Worm (Caenorhabditis elegans) whole organism, young adult: ENCODE results near the gene srg-69.

ENCODE experiments used
- ekl-4 ChIP-seq: fragments of 200-800 bp; sonication (Bioruptor generic); IDR thresholded peaks from 2 replicates; pipeline ENCODE4 v1.3.6; 2022; ENCODE audit warnings: missing genetic modification reagents, missing genetic modification characterization, missing compliant biosample characterization
- hlh-12 ChIP-seq: sonication (generic microtip); optimal IDR thresholded peaks from 2 replicates; lab custom pipeline; 2016; ENCODE audit warnings: missing genetic modification characterization, missing compliant biosample characterization
- pbrm-1 ChIP-seq: fragments of 200-800 bp; sonication (Bioruptor generic); IDR thresholded peaks from 2 replicates; pipeline ENCODE4 v1.3.6; 2022; ENCODE audit warnings: missing genetic modification reagents, missing genetic modification characterization, missing compliant biosample characterization
- snpc-1.3 ChIP-seq: sonication (generic microtip); optimal IDR thresholded peaks from 2 replicates; lab custom pipeline; 2017; ENCODE audit warnings: missing genetic modification characterization, mild to moderate bottlenecking, missing compliant biosample characterization, antibody characterized with exemption, moderate library complexity, missing genotype, missing genetic modification reagents; ENCODE audit not compliant: insufficient read depth
- snpc-4 ChIP-seq, 5 experiments: fragments of 150-350 bp in 1 of 5; sonication (generic microtip) in 4 of 5; optimal IDR thresholded peaks; 2 replicates each; lab custom pipeline; 2014 to 2018; ENCODE audit warnings: missing genetic modification characterization in 5 of 5, missing biosample characterization in 3 of 5, antibody characterized with exemption in 2 of 5, mild to moderate bottlenecking in 2 of 5, missing compliant biosample characterization in 2 of 5, missing genotype in 2 of 5, moderate library complexity in 2 of 5, missing genetic modification reagents in 1 of 5
- tbp1 ChIP-seq: fragments of 200-800 bp; sonication (Bioruptor generic); optimal IDR thresholded peaks from 2 replicates; lab custom pipeline; 2018; ENCODE audit warnings: mild to moderate bottlenecking, missing genetic modification characterization, missing compliant biosample characterization
- unc-62 ChIP-seq: fragments of 150-350 bp; optimal IDR thresholded peaks from 2 replicates; lab custom pipeline; 2014; ENCODE audit warnings: missing biosample characterization, missing genetic modification reagents, missing genetic modification characterization

DNA sequence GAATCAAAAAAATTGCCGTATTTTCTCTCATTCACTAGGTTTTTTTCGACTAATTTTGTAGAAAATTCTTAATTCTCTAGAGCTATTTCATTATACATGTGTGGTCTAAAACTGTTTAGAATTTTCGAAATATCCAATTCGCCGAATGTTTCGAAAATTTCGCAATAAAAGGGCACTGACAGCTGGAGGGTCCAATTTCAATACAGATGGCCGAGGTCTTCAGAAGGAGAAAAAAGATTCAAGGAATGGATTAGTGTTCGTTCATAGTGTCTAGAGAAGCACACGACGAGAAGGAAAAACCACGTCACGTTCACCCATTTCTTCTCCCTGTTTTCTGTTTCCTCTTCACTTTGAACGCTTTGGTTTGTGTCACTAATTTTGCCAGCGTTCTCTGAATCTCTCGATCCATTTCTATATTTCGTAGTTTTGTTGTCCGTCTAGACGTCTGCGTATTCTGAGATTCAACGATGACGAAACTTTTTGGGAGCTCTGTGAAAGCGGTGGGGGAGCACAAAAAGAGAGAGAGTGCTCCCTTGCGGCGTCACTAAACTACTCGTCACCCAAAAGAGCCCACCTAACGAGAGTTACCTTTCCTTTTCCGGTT is 29.4 kb upstream of the srg-69 start:
- no peak for TF ChIP-seq snpc-1.3 (tag; lab: Kevin White, UChicago)
- no peak for TF ChIP-seq hlh-12 (tag; lab: Kevin White, UChicago)
- no peak for TF ChIP-seq unc-62
- no peak for TF ChIP-seq pbrm-1 (GFP tag; lab: Robert Waterston, UW)
- TF ChIP-seq snpc-4 (GFP tag; optimal IDR thresholded peaks at IDR 0.05; lab: Kevin White, UChicago): no peak
- TF ChIP-seq snpc-4 (tag; optimal IDR thresholded peaks at IDR 0.05; lab: Kevin White, UChicago): peak in 1 of 4 experiments; percentile 8
- peak; percentile 11 for TF ChIP-seq tbp1 (GFP tag; lab: Kevin White, UChicago)
- no peak for TF ChIP-seq ekl-4
